Fruit fly (Drosophila melanogaster): ENCODE results near the gene Edem1.

The Edem1 gene

DNA sequence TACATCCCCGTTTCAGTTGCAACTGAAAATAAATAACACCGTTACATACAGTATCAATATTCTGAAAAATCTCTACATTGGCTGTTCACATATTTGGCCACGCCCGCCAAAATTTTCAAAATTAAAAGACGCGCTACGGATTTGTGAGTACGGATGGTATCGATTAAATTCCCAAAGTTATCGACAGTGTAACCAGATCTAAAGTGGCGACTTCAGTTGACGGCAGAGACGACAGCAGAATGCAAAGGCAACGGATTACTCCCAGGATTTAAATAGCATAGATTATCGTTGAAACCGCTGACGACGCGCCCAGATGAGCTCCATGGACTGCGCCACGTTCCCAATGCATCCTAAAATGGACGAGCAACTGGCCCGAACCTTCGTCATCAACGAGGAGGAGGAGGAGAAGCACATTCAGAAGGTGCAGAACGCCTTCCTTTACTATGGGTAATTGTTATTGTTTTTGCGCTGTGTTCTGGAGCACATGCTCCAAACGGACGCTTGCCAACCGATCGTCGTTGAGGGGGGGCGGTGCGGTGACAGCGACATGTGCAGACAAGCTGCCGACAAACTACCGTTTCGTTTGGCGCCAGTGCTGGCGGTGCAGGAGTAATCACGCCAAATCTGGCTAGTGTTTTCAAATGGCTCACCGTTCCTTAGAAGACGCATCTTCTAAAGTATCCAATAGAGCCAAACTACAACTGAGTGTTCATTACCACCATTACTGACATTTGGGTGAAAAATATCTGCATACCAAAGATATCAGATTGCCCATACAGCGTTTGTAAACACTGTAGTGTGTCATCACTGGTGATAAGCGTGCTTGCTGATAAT is 19.1 kb upstream of the Edem1 start, which contains the start of gene CG11596 (continued):
- no peak for TF ChIP-seq lola (GFP tag; optimal IDR thresholded peaks at IDR 0.05)
- TF ChIP-seq zfh2 (GFP tag; optimal IDR thresholded peaks at IDR 0.05) = no peak
- TF ChIP-seq CG9817 (tag; optimal IDR thresholded peaks at IDR 0.05) = no peak
- no peak for TF ChIP-seq CG33557 (GFP tag; optimal IDR thresholded peaks at IDR 0.05)
- no peak for TF ChIP-seq Bteb2 (GFP tag; optimal IDR thresholded peaks at IDR 0.05)
- TF ChIP-seq stwl (tag; optimal IDR thresholded peaks at IDR 0.05) = peak; percentile 30
- TF ChIP-seq dati (GFP tag; IDR thresholded peaks at IDR 0.05) = no peak
- no peak for TF ChIP-seq inv (GFP tag; IDR thresholded peaks at IDR 0.05; ENCODE audit: partially characterized antibody)
- no peak for TF ChIP-seq Hr3 (GFP tag; optimal IDR thresholded peaks at IDR 0.05)
- TF ChIP-seq CG3995 (GFP tag; optimal IDR thresholded peaks at IDR 0.05) = no peak
- TF ChIP-seq E2f2 (GFP tag; IDR thresholded peaks at IDR 0.05) = peak; percentile 91
- TF ChIP-seq Opbp (GFP tag; IDR thresholded peaks at IDR 0.05; ENCODE audit: partially characterized antibody) = no peak
- TF ChIP-seq CG10366 (GFP tag; IDR thresholded peaks at IDR 0.05) = peak; percentile 20; the same call in 1 of the 2 replicates
- no peak for TF ChIP-seq gro (GFP tag; optimal IDR thresholded peaks at IDR 0.05)
- no peak for TF ChIP-seq gem (tag; optimal IDR thresholded peaks at IDR 0.05)
- TF ChIP-seq CG16813 (GFP tag; IDR thresholded peaks at IDR 0.05; ENCODE audit: partially characterized antibody) = no peak
- TF ChIP-seq ttk (GFP tag; IDR thresholded peaks at IDR 0.05) = no peak
- TF ChIP-seq ase (GFP tag; IDR thresholded peaks at IDR 0.05) = no peak
- no peak for TF ChIP-seq CG31388 (GFP tag; optimal IDR thresholded peaks at IDR 0.05)
- no peak for TF ChIP-seq CG4282 (GFP tag; optimal IDR thresholded peaks at IDR 0.05)
- TF ChIP-seq CG2120 (GFP tag; optimal IDR thresholded peaks at IDR 0.05) = peak; percentile 47
- no peak for TF ChIP-seq z (GFP tag; IDR thresholded peaks at IDR 0.05)
- no peak for TF ChIP-seq CG2889 (GFP tag; IDR thresholded peaks at IDR 0.05)
- no peak for TF ChIP-seq gsb-n (tag; optimal IDR thresholded peaks at IDR 0.05)
- peak; percentile 27; the same call in 1 of the 2 replicates for TF ChIP-seq GATAe (GFP tag; conservative IDR thresholded peaks at IDR 0.05)
- no peak for TF ChIP-seq CG17802 (tag; optimal IDR thresholded peaks at IDR 0.05)
- peak; percentile 60 for TF ChIP-seq Adf1 (GFP tag; IDR thresholded peaks at IDR 0.05)
- TF ChIP-seq CG7372 (GFP tag; IDR thresholded peaks at IDR 0.05) = no peak
- no peak for TF ChIP-seq CG6791 (GFP tag; IDR thresholded peaks at IDR 0.05; ENCODE audit: partially characterized antibody)
- no peak for TF ChIP-seq CG4854 (GFP tag; optimal IDR thresholded peaks at IDR 0.05)
- 0 out of 2 replicates have a peak, but pooled peaks have one; percentile 34 for TF ChIP-seq sna (GFP tag; IDR thresholded peaks at IDR 0.05; ENCODE audit: partially characterized antibody)
- TF ChIP-seq BEAF-32 (GFP tag; optimal IDR thresholded peaks at IDR 0.05) = peak; percentile 51
- TF ChIP-seq CG2202 (tag; optimal IDR thresholded peaks at IDR 0.05) = no peak
- TF ChIP-seq Ptx1 (GFP tag; IDR thresholded peaks at IDR 0.05) = no peak
- TF ChIP-seq Kr (GFP tag; optimal IDR thresholded peaks at IDR 0.05) = no peak
- TF ChIP-seq nerfin-1 (tag; optimal IDR thresholded peaks at IDR 0.05) = no peak
- 0 out of 2 replicates have a peak, but pooled peaks have one; percentile 6 for TF ChIP-seq Bgb (GFP tag; IDR thresholded peaks at IDR 0.05; ENCODE audit: partially characterized antibody)
- peak; percentile 93 for TF ChIP-seq Dp (GFP tag; optimal IDR thresholded peaks at IDR 0.05)
- TF ChIP-seq tap (tag; optimal IDR thresholded peaks at IDR 0.05) = no peak
- TF ChIP-seq ham (GFP tag; IDR thresholded peaks at IDR 0.05) = no peak
- peak; percentile 61 for TF ChIP-seq cwo (GFP tag; optimal IDR thresholded peaks at IDR 0.05)
- TF ChIP-seq Drgx (GFP tag; IDR thresholded peaks at IDR 0.05) = no peak
- TF ChIP-seq CG9215 (GFP tag; IDR thresholded peaks at IDR 0.05) = peak; percentile 28; the same call in 1 of the 2 replicates
- no peak for TF ChIP-seq CG14710 (tag; optimal IDR thresholded peaks at IDR 0.05)
- TF ChIP-seq az2 (GFP tag; optimal IDR thresholded peaks at IDR 0.05) = no peak
- TF ChIP-seq gt (GFP tag; IDR thresholded peaks at IDR 0.05) = no peak
- no peak for TF ChIP-seq cad (GFP tag; optimal IDR thresholded peaks at IDR 0.05)
- TF ChIP-seq CG11695 (GFP tag; IDR thresholded peaks at IDR 0.05) = no peak
- no peak for TF ChIP-seq Blimp-1 (GFP tag; optimal IDR thresholded peaks at IDR 0.05)
